Worm (Caenorhabditis elegans) whole organism, L4 larva: ENCODE data around the gene aat-3.

ENCODE experiments used
- F44E2.7 ChIP-seq: fragments of 200-800 bp; sonication (Bioruptor generic); IDR thresholded peaks from 2 replicates; pipeline ENCODE4 v2.1.2; 2022; ENCODE audit warnings: missing genetic modification characterization, missing compliant biosample characterization
- F49E8.2 ChIP-seq: sonication (generic microtip); optimal IDR thresholded peaks from 2 replicates; lab custom pipeline; 2016; ENCODE audit warnings: missing compliant biosample characterization, mild to moderate bottlenecking, missing genetic modification characterization, borderline replicate concordance
- R02D3.7 ChIP-seq: fragments of 150-350 bp; sonication (generic microtip); optimal IDR thresholded peaks from 3 replicates; lab custom pipeline; 2014; ENCODE audit warnings: missing biosample characterization, missing genetic modification characterization
- T26A8.4 ChIP-seq: fragments of 200-800 bp; sonication (Bioruptor generic); IDR thresholded peaks from 2 replicates; pipeline ENCODE4 v1.3.6; 2022; ENCODE audit warnings: missing genetic modification characterization, missing compliant biosample characterization
- ZK337.2 ChIP-seq: fragments of 200-800 bp; sonication (Bioruptor generic); IDR thresholded peaks from 2 replicates; pipeline ENCODE4 v1.3.6; 2022; ENCODE audit warnings: missing genetic modification reagents, missing genetic modification characterization, missing compliant biosample characterization
- aly-2 ChIP-seq: sonication (generic microtip); optimal IDR thresholded peaks from 2 replicates; lab custom pipeline; 2018; ENCODE audit warnings: missing biosample characterization, missing genetic modification characterization
- ama-1 ChIP-seq: fragments of 150-350 bp; optimal IDR thresholded peaks from 2 replicates; lab custom pipeline; 2014; ENCODE audit warnings: inconsistent platforms, mixed read lengths
- ceh-32 ChIP-seq: sonication (generic microtip); optimal IDR thresholded peaks from 2 replicates; lab custom pipeline; 2016; ENCODE audit warnings: mild to moderate bottlenecking, missing genetic modification characterization, missing compliant biosample characterization; ENCODE audit not compliant: poor library complexity
- ceh-44 ChIP-seq: fragments of 200-800 bp; sonication (Bioruptor generic); IDR thresholded peaks from 2 replicates; pipeline ENCODE4 v1.3.6; 2022; ENCODE audit warnings: missing genetic modification reagents, missing genetic modification characterization, missing compliant biosample characterization
- cey-2 ChIP-seq: sonication (generic microtip); optimal IDR thresholded peaks from 3 replicates; lab custom pipeline; 2017; ENCODE audit warnings: missing genetic modification characterization, mild to moderate bottlenecking, missing compliant biosample characterization, antibody characterized with exemption, borderline replicate concordance; ENCODE audit not compliant: insufficient read depth
- ctbp-1 ChIP-seq: fragments of 200-800 bp; sonication (Bioruptor generic); IDR thresholded peaks from 2 replicates; pipeline ENCODE4 v1.3.6; 2022; ENCODE audit warnings: missing genetic modification reagents, missing genetic modification characterization, missing compliant biosample characterization
- daf-12 ChIP-seq: fragments of 150-350 bp; optimal IDR thresholded peaks from 2 replicates; lab custom pipeline; 2014; ENCODE audit warnings: missing biosample characterization, missing genetic modification reagents, missing genetic modification characterization
- daf-16 ChIP-seq, 3 experiments: sonication (generic microtip); optimal IDR thresholded peaks; 2 replicates each; lab custom pipeline; 2016 to 2017; ENCODE audit warnings: missing genetic modification characterization in 3 of 3, missing genetic modification reagents in 3 of 3, mild to moderate bottlenecking in 2 of 3, missing compliant biosample characterization in 2 of 3, missing biosample characterization in 1 of 3, moderate library complexity in 1 of 3
- daf-19 ChIP-seq: fragments of 200-800 bp; sonication (Bioruptor generic); conservative IDR thresholded peaks from 2 replicates; pipeline ENCODE4 v1.3.6; 2022; ENCODE audit warnings: missing genetic modification characterization, missing compliant biosample characterization
- dmd-6 ChIP-seq: fragments of 200-800 bp; sonication (Bioruptor generic); IDR thresholded peaks from 2 replicates; pipeline ENCODE4 v1.3.6; 2022; ENCODE audit warnings: missing genetic modification reagents, missing genetic modification characterization, missing compliant biosample characterization
- dmd-8 ChIP-seq: fragments of 200-800 bp; sonication (Bioruptor generic); IDR thresholded peaks from 2 replicates; pipeline ENCODE4 v1.3.6; 2022; ENCODE audit warnings: missing genetic modification characterization, missing compliant biosample characterization
- dve-1 ChIP-seq: sonication (generic microtip); optimal IDR thresholded peaks from 2 replicates; lab custom pipeline; 2017; ENCODE audit warnings: antibody characterized with exemption, mild to moderate bottlenecking, missing genetic modification characterization, missing compliant biosample characterization; ENCODE audit not compliant: insufficient read depth
- egl-27 ChIP-seq: sonication (generic microtip); optimal IDR thresholded peaks from 3 replicates; lab custom pipeline; 2017; ENCODE audit warnings: missing biosample characterization, missing genetic modification reagents, missing genetic modification characterization
- fos-1 ChIP-seq: fragments of 150-350 bp; optimal IDR thresholded peaks from 2 replicates; lab custom pipeline; 2014; ENCODE audit warnings: missing biosample characterization, missing genetic modification characterization
- gei-8 ChIP-seq: fragments of 200-800 bp; sonication (Bioruptor generic); optimal IDR thresholded peaks from 2 replicates; lab custom pipeline; 2018; ENCODE audit warnings: mild to moderate bottlenecking, missing genetic modification characterization, missing compliant biosample characterization
- hmg-1.1 ChIP-seq: fragments of 200-800 bp; sonication (Bioruptor generic); IDR thresholded peaks from 2 replicates; pipeline ENCODE4 v1.3.6; 2022; ENCODE audit warnings: missing genetic modification reagents, missing genetic modification characterization, missing compliant biosample characterization
- jun-1 ChIP-seq: fragments of 150-350 bp; optimal IDR thresholded peaks from 2 replicates; lab custom pipeline; 2014; ENCODE audit warnings: missing biosample characterization, missing genetic modification reagents, missing genetic modification characterization
- lin-38 ChIP-seq: fragments of 200-800 bp; sonication (Bioruptor generic); IDR thresholded peaks from 2 replicates; pipeline ENCODE4 v1.3.6; 2022; ENCODE audit warnings: missing genetic modification reagents, missing genetic modification characterization, missing compliant biosample characterization
- madf-5 ChIP-seq, 2 experiments: fragments of 200-800 bp; sonication (Bioruptor generic); IDR thresholded peaks; 2 replicates each; pipeline ENCODE4 v1.3.6; 2022; ENCODE audit warnings: missing compliant biosample characterization in 2 of 2, missing genetic modification characterization in 2 of 2
- madf-9 ChIP-seq: fragments of 200-800 bp; sonication (Bioruptor generic); conservative IDR thresholded peaks from 2 replicates; pipeline ENCODE4 v1.3.6; 2022; ENCODE audit warnings: missing genetic modification reagents, missing genetic modification characterization, missing compliant biosample characterization
- mxl-2 ChIP-seq: fragments of 200-800 bp; sonication (Bioruptor generic); conservative IDR thresholded peaks from 2 replicates; pipeline ENCODE4 v1.3.6; 2022; ENCODE audit warnings: missing genetic modification reagents, missing genetic modification characterization, missing compliant biosample characterization
- nhr-102 ChIP-seq: sonication (generic microtip); optimal IDR thresholded peaks from 2 replicates; lab custom pipeline; 2016; ENCODE audit warnings: mild to moderate bottlenecking, missing genetic modification characterization, moderate library complexity, missing compliant biosample characterization
- nhr-111 ChIP-seq: fragments of 200-800 bp; sonication (Bioruptor generic); optimal IDR thresholded peaks from 2 replicates; lab custom pipeline; 2018; ENCODE audit warnings: mild to moderate bottlenecking, missing genetic modification characterization, missing compliant biosample characterization
- nhr-25 ChIP-seq: sonication (generic microtip); optimal IDR thresholded peaks from 2 replicates; lab custom pipeline; 2017; ENCODE audit warnings: missing genetic modification characterization, mild to moderate bottlenecking, missing compliant biosample characterization, antibody characterized with exemption, moderate library complexity, borderline replicate concordance; ENCODE audit not compliant: insufficient read depth
- nhr-28 ChIP-seq: fragments of 150-350 bp; optimal IDR thresholded peaks from 2 replicates; lab custom pipeline; 2014; ENCODE audit warnings: missing biosample characterization, missing genetic modification characterization
- nhr-41 ChIP-seq: fragments of 200-800 bp; sonication (Bioruptor generic); IDR thresholded peaks from 2 replicates; pipeline ENCODE4 v1.3.6; 2022; ENCODE audit warnings: missing genetic modification reagents, missing genetic modification characterization, missing compliant biosample characterization
- nhr-76 ChIP-seq: fragments of 150-350 bp; optimal IDR thresholded peaks from 2 replicates; lab custom pipeline; 2014; ENCODE audit warnings: missing biosample characterization, missing genetic modification characterization
- pha-4 ChIP-seq, 2 experiments: fragments of 150-350 bp in 1 of 2; fragments of 200-800 bp in 1 of 2; sonication (Bioruptor generic) in 1 of 2; IDR thresholded peaks in 1 of 2; optimal IDR thresholded peaks in 1 of 2; 2 replicates each; pipeline versions ENCODE4 v1.3.6 to Lab custom; 2014 to 2022; ENCODE audit warnings: missing genetic modification characterization in 2 of 2, missing genetic modification reagents in 2 of 2, missing biosample characterization in 1 of 2, missing compliant biosample characterization in 1 of 2
- php-3 ChIP-seq: fragments of 200-800 bp; sonication (Bioruptor generic); IDR thresholded peaks from 2 replicates; pipeline ENCODE4 v1.3.6; 2022; ENCODE audit warnings: missing genetic modification reagents, missing genetic modification characterization, missing compliant biosample characterization
- pqm-1 ChIP-seq: sonication (generic microtip); optimal IDR thresholded peaks from 2 replicates; lab custom pipeline; 2017; ENCODE audit warnings: missing biosample characterization, missing genetic modification characterization
- sdz-12 ChIP-seq: fragments of 200-800 bp; sonication (Bioruptor generic); optimal IDR thresholded peaks from 2 replicates; lab custom pipeline; 2018; ENCODE audit warnings: mild to moderate bottlenecking, missing genetic modification characterization, missing compliant biosample characterization
- snpc-1.2 ChIP-seq: fragments of 200-800 bp; sonication (Bioruptor generic); IDR thresholded peaks from 2 replicates; pipeline ENCODE4 v1.3.6; 2022; ENCODE audit warnings: missing genetic modification reagents, missing genetic modification characterization, missing compliant biosample characterization
- snpc-4 ChIP-seq: fragments of 150-350 bp; optimal IDR thresholded peaks from 2 replicates; lab custom pipeline; 2014; ENCODE audit warnings: missing biosample characterization, missing genetic modification characterization
- spr-1 ChIP-seq: sonication (generic microtip); optimal IDR thresholded peaks from 2 replicates; lab custom pipeline; 2016; ENCODE audit warnings: mild to moderate bottlenecking, missing genetic modification characterization, missing compliant biosample characterization
- unc-130 ChIP-seq: sonication (generic microtip); optimal IDR thresholded peaks from 2 replicates; lab custom pipeline; 2016; ENCODE audit warnings: missing genetic modification reagents, missing genetic modification characterization, missing compliant biosample characterization
- unc-62 ChIP-seq, 3 experiments: fragments of 150-350 bp in 1 of 3; sonication (generic microtip); optimal IDR thresholded peaks in 2 of 3; peaks in 1 of 3; 1 replicate in 1 of 3; 2 replicates in 2 of 3; lab custom pipeline; 2014 to 2017; ENCODE audit warnings: missing biosample characterization in 3 of 3, missing genetic modification characterization in 3 of 3, missing genetic modification reagents in 3 of 3, missing genotype in 1 of 3
- zag-1 ChIP-seq: fragments of 150-350 bp; optimal IDR thresholded peaks from 2 replicates; lab custom pipeline; 2014; ENCODE audit warnings: missing biosample characterization, missing genetic modification characterization

aat-3 gene

ce11 chrX:2585655-2586054 lies 33.6 kb downstream of the aat-3 start, which contains the start of gene H01M10.2:
Gene H01M10.2, minus strand, starts transcription at chrX:2585755.
- no peak for TF ChIP-seq php-3 (GFP tag; lab: Robert Waterston, UW)

- TF ChIP-seq daf-19 (GFP tag; lab: Robert Waterston, UW): no peak
- TF ChIP-seq nhr-25: peak; percentile 47
- TF ChIP-seq unc-62 (GFP tag; optimal IDR thresholded peaks at IDR 0.05 in 1 of 2; lab: Kevin White, UChicago): peak in 1 of 2 experiments; percentile 34
- no peak for TF ChIP-seq unc-62 (tag; optimal IDR thresholded peaks at IDR 0.05; lab: Kevin White, UChicago)
- TF ChIP-seq, all 104 proteins: peak for 2
Observed at ce11 chrX:2588012-2588411, 36.0 kb downstream of the aat-3 start.

ce11 chrX:2590023-2590422 lies 38.0 kb downstream of the aat-3 start:
- TF ChIP-seq daf-16 (GFP tag; optimal IDR thresholded peaks at IDR 0.05; lab: Kevin White, UChicago): no peak
- peak; percentile 96 for TF ChIP-seq daf-16 (tag; optimal IDR thresholded peaks at IDR 0.05; lab: Kevin White, UChicago)
- TF ChIP-seq madf-9 (GFP tag; lab: Robert Waterston, UW): no peak
- TF ChIP-seq nhr-111: no peak
- TF ChIP-seq unc-62 (GFP tag; optimal IDR thresholded peaks at IDR 0.05 in 1 of 2; lab: Kevin White, UChicago): peak in 1 of 2 experiments; percentile 97
- TF ChIP-seq unc-62 (tag; optimal IDR thresholded peaks at IDR 0.05; lab: Kevin White, UChicago): no peak
- peak; percentile 48 for TF ChIP-seq dve-1 (tag; lab: Kevin White, UChicago)
- TF ChIP-seq nhr-28 (tag; lab: Kevin White, UChicago): peak; percentile 85
- TF ChIP-seq dmd-6 (GFP tag; lab: Robert Waterston, UW): 0 out of 2 replicates have a peak, but pooled peaks have one; percentile 7
- TF ChIP-seq, all 104 proteins: peak for 5

ce11 chrX:2590777-2591176 lies 38.7 kb downstream of the aat-3 start:
- no peak for TF ChIP-seq ctbp-1 (GFP tag; lab: Robert Waterston, UW)
- TF ChIP-seq dve-1 (tag; lab: Kevin White, UChicago): peak; percentile 55
- TF ChIP-seq dmd-8 (GFP tag; lab: Robert Waterston, UW): no peak
- TF ChIP-seq F49E8.2 (tag; lab: Kevin White, UChicago): no peak
- TF ChIP-seq gei-8 (GFP tag; lab: Kevin White, UChicago): no peak
- no peak for TF ChIP-seq hmg-1.1 (GFP tag; lab: Robert Waterston, UW)
- no peak for TF ChIP-seq madf-5 (GFP tag; IDR thresholded peaks at IDR 0.05; lab: Robert Waterston, UW)
- no peak for TF ChIP-seq pqm-1 (tag; lab: Kevin White, UChicago)
- TF ChIP-seq madf-9 (GFP tag; lab: Robert Waterston, UW): no peak
- no peak for TF ChIP-seq cey-2 (tag; lab: Kevin White, UChicago)
- TF ChIP-seq mxl-2: no peak
- no peak for TF ChIP-seq T26A8.4 (GFP tag; lab: Robert Waterston, UW)
- no peak for TF ChIP-seq nhr-111
- TF ChIP-seq ceh-32 (tag; lab: Kevin White, UChicago): no peak
- no peak for TF ChIP-seq ama-1 (lab: Kevin White, UChicago)
- TF ChIP-seq pha-4 (GFP tag; IDR thresholded peaks at IDR 0.05; lab: Robert Waterston, UW): no peak
- TF ChIP-seq pha-4 (tag; optimal IDR thresholded peaks at IDR 0.05; lab: Kevin White, UChicago): no peak
- TF ChIP-seq lin-38 (GFP tag; lab: Robert Waterston, UW): no peak
- TF ChIP-seq ceh-44 (GFP tag; lab: Robert Waterston, UW): no peak
- no peak for TF ChIP-seq nhr-76
- TF ChIP-seq zag-1: no peak
- TF ChIP-seq unc-62 (GFP tag; optimal IDR thresholded peaks at IDR 0.05 in 1 of 2; lab: Kevin White, UChicago): peak in 1 of 2 experiments; percentile 95
- TF ChIP-seq unc-62 (tag; optimal IDR thresholded peaks at IDR 0.05; lab: Kevin White, UChicago): no peak
- TF ChIP-seq egl-27 (tag; lab: Kevin White, UChicago): no peak
- no peak for TF ChIP-seq spr-1
- no peak for TF ChIP-seq jun-1 (tag; lab: Kevin White, UChicago)
- TF ChIP-seq daf-12 (tag; lab: Kevin White, UChicago): no peak
- TF ChIP-seq F44E2.7: no peak
- no peak for TF ChIP-seq snpc-1.2 (GFP tag; lab: Robert Waterston, UW)
- no peak for TF ChIP-seq snpc-4 (tag; lab: Kevin White, UChicago)
- TF ChIP-seq nhr-41 (GFP tag; lab: Robert Waterston, UW): no peak
- TF ChIP-seq sdz-12 (GFP tag; lab: Kevin White, UChicago): no peak
- no peak for TF ChIP-seq fos-1 (tag; lab: Kevin White, UChicago)
- no peak for TF ChIP-seq ZK337.2 (GFP tag; lab: Robert Waterston, UW)
- TF ChIP-seq aly-2 (tag; lab: Kevin White, UChicago): no peak
- TF ChIP-seq nhr-102 (tag; lab: Kevin White, UChicago): no peak
- no peak for TF ChIP-seq R02D3.7
- no peak for TF ChIP-seq unc-130 (GFP tag; lab: Kevin White, UChicago)
